Worm (Caenorhabditis elegans) whole organism, early embryonic: ENCODE data around the gene F59A1.16.

Source experiments
- F13C5.2 ChIP-seq: sonication (generic microtip); optimal IDR thresholded peaks from 2 replicates; lab custom pipeline; 2017; ENCODE audit warnings: mild to moderate bottlenecking, missing genetic modification characterization, inconsistent platforms, missing compliant biosample characterization
- ama-1 ChIP-seq: fragments of 150-350 bp; optimal IDR thresholded peaks from 2 replicates; lab custom pipeline; 2014
- ceh-36 ChIP-seq: sonication (generic microtip); optimal IDR thresholded peaks from 2 replicates; lab custom pipeline; 2016; ENCODE audit warnings: missing genetic modification characterization, inconsistent platforms, missing compliant biosample characterization
- ets-7 ChIP-seq: sonication (generic microtip); optimal IDR thresholded peaks from 2 replicates; lab custom pipeline; 2016; ENCODE audit warnings: missing genotype, missing genetic modification characterization, missing compliant biosample characterization
- flt-1 ChIP-seq: fragments of 200-800 bp; sonication (Bioruptor generic); IDR thresholded peaks from 2 replicates; pipeline ENCODE4 v1.3.6; 2022; ENCODE audit warnings: missing genetic modification characterization, missing compliant biosample characterization
- scrt-1 ChIP-seq: fragments of 200-800 bp; sonication (Bioruptor generic); IDR thresholded peaks from 2 replicates; pipeline ENCODE4 v1.3.6; 2022; ENCODE audit warnings: missing genetic modification characterization, missing compliant biosample characterization
- sea-1 ChIP-seq: fragments of 200-800 bp; sonication (Bioruptor generic); conservative IDR thresholded peaks from 2 replicates; pipeline ENCODE4 v1.3.6; 2022; ENCODE audit warnings: missing genetic modification characterization, missing compliant biosample characterization
- tra-4 ChIP-seq: sonication (generic microtip); optimal IDR thresholded peaks from 2 replicates; lab custom pipeline; 2017; ENCODE audit warnings: missing genetic modification characterization, missing compliant biosample characterization

ce11 chrV:17699659-17700058, 14.9 kb upstream of the F59A1.16 start, which contains the start of gene Y26G10.6:
- TF ChIP-seq scrt-1 (GFP tag; lab: Robert Waterston, UW) (no peak), tra-4 (no peak), sea-1 (GFP tag; lab: Robert Waterston, UW) (no peak), ceh-36 (tag; lab: Kevin White, UChicago) (no peak), ama-1 (lab: Kevin White, UChicago) (no peak), ets-7 (tag; lab: Kevin White, UChicago) (no peak), flt-1 (GFP tag; lab: Robert Waterston, UW) (no peak), F13C5.2 (tag; lab: Kevin White, UChicago) (no peak)
